Fruit fly (Drosophila melanogaster) whole organism, adult: Measurements from ENCODE around the gene sad.

Experiments used
- CG12768 ChIP-seq: fragments of 200-800 bp; sonication (Bioruptor generic); optimal IDR thresholded peaks from 2 replicates; lab custom pipeline; 2017; ENCODE audit warnings: missing biosample characterization, missing genetic modification characterization, mild to moderate bottlenecking, moderate library complexity, missing genetic modification reagents
- CG33017 ChIP-seq: fragments of 200-800 bp; sonication (Bioruptor generic); optimal IDR thresholded peaks from 2 replicates; lab custom pipeline; 2018; ENCODE audit warnings: missing biosample characterization, mild to moderate bottlenecking, missing genetic modification characterization, moderate library complexity
- CG7045 ChIP-seq: fragments of 200-800 bp; sonication (Bioruptor generic); optimal IDR thresholded peaks from 2 replicates; lab custom pipeline; 2017; ENCODE audit warnings: missing biosample characterization, mild to moderate bottlenecking, missing genetic modification characterization
- CG7101 ChIP-seq: fragments of 200-800 bp; sonication (Bioruptor generic); optimal IDR thresholded peaks from 2 replicates; lab custom pipeline; 2018; ENCODE audit warnings: missing biosample characterization, mild to moderate bottlenecking, missing genetic modification characterization, moderate library complexity
- Clk ChIP-seq: fragments of 200-800 bp; sonication (Bioruptor generic); optimal IDR thresholded peaks from 2 replicates; lab custom pipeline; 2017; ENCODE audit warnings: missing biosample characterization, missing genetic modification characterization
- Hr96 ChIP-seq: fragments of 200-800 bp; sonication (Bioruptor generic); optimal IDR thresholded peaks from 2 replicates; lab custom pipeline; 2016; ENCODE audit warnings: missing biosample characterization, missing genetic modification characterization
- Mnt ChIP-seq: fragments of 200-800 bp; sonication (Bioruptor generic); optimal IDR thresholded peaks from 2 replicates; lab custom pipeline; 2016; ENCODE audit warnings: missing biosample characterization, mild to moderate bottlenecking, missing genetic modification characterization
- bab1 ChIP-seq: fragments of 200-800 bp; sonication (Bioruptor generic); optimal IDR thresholded peaks from 3 replicates; lab custom pipeline; 2019; ENCODE audit warnings: missing biosample characterization, mild to moderate bottlenecking, missing genetic modification characterization, moderate library complexity
- cic ChIP-seq: fragments of 200-800 bp; sonication (Bioruptor generic); optimal IDR thresholded peaks from 2 replicates; lab custom pipeline; 2017; ENCODE audit warnings: missing biosample characterization, mild to moderate bottlenecking, missing genetic modification characterization, moderate library complexity
- kay ChIP-seq: fragments of 200-800 bp; sonication (Bioruptor generic); peaks from one replicate; lab custom pipeline; 2016; ENCODE audit warnings: missing biosample characterization, missing genetic modification characterization, borderline replicate concordance
- toe ChIP-seq: fragments of 200-800 bp; sonication (Bioruptor generic); optimal IDR thresholded peaks from 2 replicates; lab custom pipeline; 2016; ENCODE audit warnings: missing biosample characterization, missing genetic modification characterization

DNA sequence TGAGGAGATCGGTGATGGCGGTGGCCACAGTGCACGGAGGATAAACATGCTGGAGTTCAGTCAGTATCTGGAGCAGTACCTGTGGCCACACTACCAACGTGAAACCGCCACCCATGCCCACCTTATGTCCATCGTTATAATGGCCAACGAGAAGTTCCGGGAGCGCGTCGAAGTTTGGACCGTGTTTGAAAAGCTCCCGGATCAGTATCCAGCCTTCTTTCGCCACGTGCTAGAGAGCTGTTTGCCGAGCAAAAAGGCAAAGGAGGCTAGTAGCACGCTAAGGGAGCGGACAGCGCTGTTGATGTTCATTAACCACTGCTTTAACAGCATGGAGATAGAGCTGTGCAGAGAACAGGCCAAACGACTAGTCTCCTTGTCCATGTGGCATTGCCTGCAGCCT, 6.1 kb downstream of the sad start:
- no peak for TF ChIP-seq CG33017 (tag; lab: Kevin White, UChicago)
- TF ChIP-seq Clk (GFP tag; lab: Kevin White, UChicago), result no peak
- TF ChIP-seq bab1, result no peak
- no peak for TF ChIP-seq CG12768 (GFP tag; lab: Kevin White, UChicago)
- TF ChIP-seq kay (GFP tag; lab: Kevin White, UChicago), result no peak
- no peak for TF ChIP-seq toe (GFP tag; lab: Kevin White, UChicago)
- no peak for TF ChIP-seq CG7045 (GFP tag; lab: Kevin White, UChicago)
- no peak for TF ChIP-seq Hr96 (GFP tag; lab: Kevin White, UChicago)
- no peak for TF ChIP-seq cic (GFP tag; lab: Kevin White, UChicago)
- TF ChIP-seq Mnt (GFP tag; lab: Kevin White, UChicago), result no peak
- TF ChIP-seq CG7101, result no peak
